Worm (Caenorhabditis elegans): ENCODE measurements around the gene C05D12.1.
"Not testable (repeated sequence)": the region's sequence is repeated elsewhere in the genome, so short reads cannot be mapped to it uniquely, and the experiment has no call there.

C05D12.1 gene

ce11 chrII:11415672-11416071 is at the start of gene C05D12.1:
TSS of gene C05D12.1 (minus strand) at chrII:11415772.
- TF ChIP-seq unc-62 (GFP tag; optimal IDR thresholded peaks at IDR 0.05), result no peak

- TF ChIP-seq unc-62 (GFP tag; optimal IDR thresholded peaks at IDR 0.05), result no peak
Measured at ce11 chrII:11464427-11464944, 48.9 kb upstream of the C05D12.1 start, which contains the start of the genes aars-1 and rga-1. TSS of gene aars-1 (minus strand) at chrII:11464497. TSS of gene rga-1 (plus strand) at chrII:11464894.

ce11 chrII:11463899-11464298 is 48.3 kb upstream of the C05D12.1 start:
- TF ChIP-seq unc-62 (GFP tag; optimal IDR thresholded peaks at IDR 0.05), result no peak

DNA sequence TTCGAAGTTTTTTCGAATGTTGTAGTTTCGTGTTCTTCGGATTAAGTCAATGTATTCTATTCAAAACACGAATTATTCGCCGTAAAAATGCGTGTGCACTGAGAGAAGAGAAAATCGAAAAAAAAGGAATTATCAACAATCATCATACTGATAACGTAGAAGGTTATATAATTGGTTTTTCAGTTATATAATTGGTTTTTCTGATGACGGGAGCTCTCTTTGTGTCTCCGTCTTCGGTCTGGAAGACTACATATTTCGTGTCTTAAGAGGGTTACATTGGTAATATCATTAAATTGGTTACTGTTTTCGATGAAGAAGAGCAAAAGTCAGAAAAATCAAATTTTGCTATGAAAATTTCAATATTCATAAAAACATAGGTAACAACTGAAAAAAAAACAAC is 44.3 kb upstream of the C05D12.1 start:
- no peak for TF ChIP-seq unc-62 (GFP tag; optimal IDR thresholded peaks at IDR 0.05)

DNA sequence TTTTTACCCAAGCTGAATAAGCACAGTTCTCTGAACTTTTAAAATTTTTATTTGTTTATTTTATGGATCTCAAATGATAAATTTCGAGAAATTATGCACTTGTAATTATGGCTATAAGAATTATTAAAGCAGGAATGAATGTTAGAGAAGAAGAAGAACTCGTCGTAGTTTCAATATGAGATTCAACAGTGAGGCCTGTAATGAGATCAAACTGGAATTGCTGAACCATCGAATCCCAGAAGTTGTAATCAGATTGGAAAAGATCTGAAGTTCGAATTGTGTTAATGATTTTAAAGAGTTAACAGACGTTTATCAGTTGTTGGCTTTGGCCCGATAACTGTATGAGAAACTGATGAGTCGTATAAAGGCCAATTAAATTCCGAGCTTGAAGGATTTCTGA is 40.1 kb upstream of the C05D12.1 start:
- TF ChIP-seq unc-62 (GFP tag; optimal IDR thresholded peaks at IDR 0.05), result no peak

DNA sequence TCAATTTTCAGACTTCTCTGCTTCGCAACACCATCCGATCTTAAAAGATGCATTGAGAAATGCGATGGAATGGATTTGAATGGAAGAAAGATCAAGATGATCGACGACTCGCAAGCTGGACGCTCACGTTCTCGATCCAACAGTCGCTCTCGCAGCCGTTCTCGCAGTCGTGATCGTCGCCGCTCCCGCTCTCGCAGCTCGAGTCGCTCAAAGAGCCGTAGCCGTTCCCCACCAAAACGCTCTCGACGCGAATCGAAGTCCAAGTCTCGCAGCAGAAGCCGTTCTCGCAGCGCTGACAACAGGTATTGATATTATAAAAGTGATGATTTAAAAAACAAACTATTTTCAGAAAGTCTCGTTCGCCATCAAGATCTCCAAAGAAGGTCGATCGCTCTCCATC is 39.6 kb upstream of the C05D12.1 start:
- no peak for TF ChIP-seq unc-62 (GFP tag; optimal IDR thresholded peaks at IDR 0.05)

- TF ChIP-seq unc-62 (GFP tag; optimal IDR thresholded peaks at IDR 0.05), result no peak
Measured at ce11 chrII:11453639-11454038, 38.1 kb upstream of the C05D12.1 start.

DNA sequence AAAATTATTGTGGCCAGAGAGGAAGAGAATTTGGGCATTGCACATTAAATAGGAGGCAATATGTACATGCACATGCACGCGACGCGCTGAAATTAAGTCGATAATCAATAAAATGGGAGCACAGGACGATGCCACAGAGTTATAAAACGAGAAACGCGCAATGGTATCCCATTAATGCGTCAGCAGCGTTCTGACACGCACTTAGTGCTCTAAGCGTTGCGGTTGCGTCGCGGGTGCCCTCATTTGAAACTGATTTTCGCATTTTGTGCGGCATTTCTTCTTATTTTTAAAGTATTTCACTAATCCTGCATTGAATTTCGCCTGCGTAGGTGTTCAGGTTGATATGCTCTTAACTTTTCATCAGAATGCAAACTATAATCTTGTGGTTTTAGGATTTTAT is 37.5 kb upstream of the C05D12.1 start, which contains the start of gene rsp-1:
Gene rsp-1 (plus strand): TSS at position 338 of the 400 bp plus-strand sequence.
- no peak for TF ChIP-seq unc-62 (GFP tag; optimal IDR thresholded peaks at IDR 0.05)

DNA sequence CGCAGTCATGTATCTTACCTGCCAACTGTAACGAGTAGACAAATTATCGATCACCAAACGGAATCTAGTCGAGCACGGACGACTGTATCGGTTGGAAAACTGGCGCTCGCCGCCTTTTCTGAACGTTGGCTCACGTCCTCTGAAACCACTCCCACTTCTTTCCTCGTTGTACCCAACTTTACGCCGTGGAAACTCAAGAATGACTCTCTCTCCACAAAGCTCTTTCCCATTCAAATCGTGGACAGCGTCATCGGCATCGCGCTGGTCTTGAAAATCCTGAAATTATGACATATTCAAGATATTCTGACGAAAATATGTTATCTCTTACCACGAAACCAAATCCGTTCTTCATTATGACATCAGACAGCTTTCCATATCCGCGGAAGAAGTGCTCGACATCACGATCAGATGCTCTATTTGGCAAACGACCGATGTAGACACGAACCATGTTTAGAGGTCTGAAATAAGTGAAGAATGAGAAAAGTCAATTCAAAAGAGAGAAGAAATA is 37.0 kb upstream of the C05D12.1 start, which contains the start of gene rsp-2:
Gene rsp-2 (minus strand): TSS at position 458 of the 508 bp plus-strand sequence.
- TF ChIP-seq unc-62 (GFP tag; optimal IDR thresholded peaks at IDR 0.05), result no peak

- no peak for TF ChIP-seq unc-62 (GFP tag; optimal IDR thresholded peaks at IDR 0.05)
Measured at ce11 chrII:11451738-11452137, 36.2 kb upstream of the C05D12.1 start.

ce11 chrII:11450882-11451281 is 35.3 kb upstream of the C05D12.1 start:
- no peak for TF ChIP-seq unc-62 (GFP tag; optimal IDR thresholded peaks at IDR 0.05)

- no peak for TF ChIP-seq unc-62 (GFP tag; optimal IDR thresholded peaks at IDR 0.05)
Measured at ce11 chrII:11448753-11449152, 33.2 kb upstream of the C05D12.1 start, which contains the start of gene W02B12.1. TSS of gene W02B12.1 (plus strand) at chrII:11449021.

DNA sequence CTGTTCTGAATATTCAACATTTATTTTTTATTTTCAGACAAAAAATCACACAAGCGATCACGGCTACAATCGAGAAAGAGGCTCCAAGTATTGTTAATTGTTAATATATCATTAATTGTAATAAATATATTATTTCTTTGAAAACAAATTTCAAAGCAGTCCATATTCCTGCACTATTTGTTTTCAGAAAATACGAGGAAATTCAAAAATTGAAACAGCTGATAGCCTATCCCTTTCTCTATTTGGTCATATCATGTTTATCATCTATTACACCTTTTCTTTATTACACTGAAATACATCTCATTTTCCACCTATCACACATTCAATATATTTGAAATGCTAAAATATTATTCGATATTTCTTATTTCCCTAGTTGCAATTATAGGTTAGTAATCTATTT is 29.4 kb upstream of the C05D12.1 start, which contains the start of gene W02B12.13:
Gene W02B12.13 (plus strand): TSS at position 301 of the 400 bp plus-strand sequence.
- no peak for TF ChIP-seq unc-62 (GFP tag; optimal IDR thresholded peaks at IDR 0.05)

DNA sequence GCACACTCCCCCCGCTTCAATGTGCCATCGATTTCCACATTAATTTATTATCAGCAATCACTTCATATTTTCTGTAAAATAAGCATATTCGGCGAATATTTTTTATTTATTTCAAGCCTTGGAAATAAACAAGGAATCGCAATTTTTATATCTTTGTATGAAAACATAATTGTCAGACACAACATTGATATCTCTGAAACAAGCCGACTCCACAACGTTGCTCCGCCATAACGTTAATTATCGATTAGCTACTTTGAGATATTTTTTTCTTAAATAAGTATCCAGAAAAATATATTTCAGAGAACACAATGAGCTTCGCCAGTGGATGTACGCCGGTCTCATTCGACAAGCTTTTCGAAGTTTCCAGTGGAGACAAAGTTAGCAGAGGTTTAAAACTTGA is 28.3 kb upstream of the C05D12.1 start, which contains the start of gene adbp-1:
Gene adbp-1 (plus strand): TSS at position 301 of the 400 bp plus-strand sequence.
- no peak for TF ChIP-seq unc-62 (GFP tag; optimal IDR thresholded peaks at IDR 0.05)

ce11 chrII:11443128-11443527 is 27.6 kb upstream of the C05D12.1 start:
- TF ChIP-seq unc-62 (GFP tag; optimal IDR thresholded peaks at IDR 0.05), result no peak

DNA sequence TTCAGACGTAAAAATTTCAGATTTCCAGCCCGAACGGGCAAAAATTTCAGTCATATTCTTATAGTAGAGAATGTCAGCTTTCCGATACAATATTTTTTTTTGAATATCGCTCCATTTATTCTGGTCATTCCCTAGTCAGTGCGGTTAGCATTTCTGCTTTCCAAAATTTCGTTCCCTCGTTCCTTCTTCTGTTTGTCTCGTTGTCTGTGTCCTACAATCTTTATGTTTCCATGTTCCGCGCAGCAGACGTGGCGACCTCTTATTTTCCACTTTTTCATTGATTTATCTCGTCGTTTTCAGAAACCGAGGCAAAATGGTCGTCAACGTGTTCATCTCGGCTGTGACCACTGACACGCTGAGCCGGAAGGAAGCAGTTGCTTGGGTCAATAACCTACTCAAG is 26.9 kb upstream of the C05D12.1 start, which contains the start of gene ebp-2:
Gene ebp-2 (plus strand): TSS at position 301 of the 400 bp plus-strand sequence.
- not testable (repeated sequence) for TF ChIP-seq unc-62 (GFP tag; optimal IDR thresholded peaks at IDR 0.05)

- TF ChIP-seq unc-62 (GFP tag; optimal IDR thresholded peaks at IDR 0.05), result no peak
Measured at ce11 chrII:11440265-11440664, 24.7 kb upstream of the C05D12.1 start, which contains the start of gene VW02B12L.2. TSS of gene VW02B12L.2 (minus strand) at chrII:11440329.

Measured in whole organism, dauer.